Worm (Caenorhabditis elegans) whole organism, late embryonic: ENCODE results near the gene dgat-2.

Experiments used
- ceh-31 ChIP-seq: sonication (generic microtip); optimal IDR thresholded peaks from 2 replicates; lab custom pipeline; 2016; ENCODE audit warnings: missing genetic modification characterization, missing compliant biosample characterization
- ceh-9 ChIP-seq: sonication (generic microtip); optimal IDR thresholded peaks from 2 replicates; lab custom pipeline; 2016; ENCODE audit warnings: mild to moderate bottlenecking, missing genetic modification characterization, inconsistent platforms, missing compliant biosample characterization
- ets-4 ChIP-seq: sonication (generic microtip); optimal IDR thresholded peaks from 2 replicates; lab custom pipeline; 2016; ENCODE audit warnings: missing genetic modification characterization, missing compliant biosample characterization
- eyg-1 ChIP-seq: sonication (generic microtip); optimal IDR thresholded peaks from 2 replicates; lab custom pipeline; 2016; ENCODE audit warnings: missing genotype, missing genetic modification characterization, missing compliant biosample characterization
- nhr-11 ChIP-seq: fragments of 150-350 bp; optimal IDR thresholded peaks from 2 replicates; lab custom pipeline; 2014; ENCODE audit warnings: missing biosample characterization, missing genetic modification characterization
- tbx-2 ChIP-seq: sonication (generic microtip); optimal IDR thresholded peaks from 2 replicates; lab custom pipeline; 2016; ENCODE audit warnings: missing genetic modification characterization, missing compliant biosample characterization
- tbx-7 ChIP-seq: sonication (generic microtip); optimal IDR thresholded peaks from 2 replicates; lab custom pipeline; 2016; ENCODE audit warnings: missing genotype, missing genetic modification characterization, missing compliant biosample characterization

DNA sequence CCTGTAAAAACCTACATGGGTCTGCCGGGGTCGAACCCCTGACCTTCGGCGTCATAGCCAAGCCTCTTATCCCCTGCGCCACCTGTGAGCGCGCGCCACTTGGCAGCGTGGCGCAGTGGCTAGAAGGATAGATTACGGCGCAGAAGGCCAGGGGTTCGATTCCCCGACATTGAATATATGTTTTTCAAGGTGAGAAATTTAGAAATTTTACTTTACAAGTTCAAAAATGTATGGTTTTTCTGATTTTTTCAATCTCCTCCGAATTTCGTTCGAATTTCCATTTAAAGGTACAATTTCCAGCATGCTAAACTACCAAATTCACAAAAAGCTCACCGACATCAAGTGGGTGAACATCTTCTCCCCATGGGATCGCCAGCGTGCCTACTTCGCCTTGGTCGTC is at the start of gene dgat-2:
- TF ChIP-seq tbx-7 (tag; lab: Kevin White, UChicago): no peak
- TF ChIP-seq nhr-11: no peak
- TF ChIP-seq tbx-2 (tag; lab: Kevin White, UChicago): no peak
- no peak for TF ChIP-seq ets-4 (tag; lab: Kevin White, UChicago)
- no peak for TF ChIP-seq eyg-1 (tag; lab: Kevin White, UChicago)
- no peak for TF ChIP-seq ceh-31 (tag; lab: Kevin White, UChicago)
- no peak for TF ChIP-seq ceh-9 (tag; lab: Kevin White, UChicago)
